Fruit fly (Drosophila melanogaster) whole organism, prepupa: ENCODE results near the gene CG31321.

Source experiments
- Blimp-1 ChIP-seq: fragments of 200-800 bp; sonication (Bioruptor generic); optimal IDR thresholded peaks from 3 replicates; lab custom pipeline; 2017; ENCODE audit warnings: missing biosample characterization, missing genetic modification characterization, mild to moderate bottlenecking, moderate library complexity, missing genetic modification reagents
- CG10669 ChIP-seq: fragments of 200-800 bp; sonication (Bioruptor generic); optimal IDR thresholded peaks from 3 replicates; lab custom pipeline; 2018; ENCODE audit warnings: missing biosample characterization, mild to moderate bottlenecking, missing genetic modification characterization, moderate library complexity
- CG11902 ChIP-seq: fragments of 200-800 bp; sonication (Bioruptor generic); optimal IDR thresholded peaks from 3 replicates; lab custom pipeline; 2016; ENCODE audit warnings: missing biosample characterization, missing genetic modification characterization
- CG16779 ChIP-seq: fragments of 200-800 bp; sonication (Bioruptor generic); optimal IDR thresholded peaks from 3 replicates; lab custom pipeline; 2017; ENCODE audit warnings: missing biosample characterization, mild to moderate bottlenecking, missing genetic modification characterization
- CG3032 ChIP-seq: fragments of 200-800 bp; optimal IDR thresholded peaks from 2 replicates; lab custom pipeline; 2019; ENCODE audit warnings: missing biosample characterization, mild to moderate bottlenecking, missing genetic modification characterization, moderate library complexity
- CG9139 ChIP-seq: fragments of 200-800 bp; sonication (Bioruptor generic); optimal IDR thresholded peaks from 3 replicates; lab custom pipeline; 2017; ENCODE audit warnings: missing biosample characterization, mild to moderate bottlenecking, missing genetic modification characterization
- Gug ChIP-seq: fragments of 200-800 bp; sonication (Bioruptor generic); IDR thresholded peaks from 2 replicates; pipeline ENCODE4 v1.3.6; 2022; ENCODE audit warnings: missing biosample characterization, missing genetic modification characterization
- Lpt ChIP-seq: fragments of 200-800 bp; sonication (Bioruptor generic); optimal IDR thresholded peaks from 3 replicates; lab custom pipeline; 2016; ENCODE audit warnings: missing biosample characterization, missing genetic modification characterization
- achi ChIP-seq: fragments of 200-800 bp; sonication (Bioruptor generic); optimal IDR thresholded peaks from 3 replicates; lab custom pipeline; 2016; ENCODE audit warnings: missing biosample characterization, missing genetic modification characterization
- cyc ChIP-seq: fragments of 200-800 bp; sonication (Bioruptor generic); optimal IDR thresholded peaks from 3 replicates; lab custom pipeline; 2016; ENCODE audit warnings: missing biosample characterization, missing genetic modification characterization
- fd59A ChIP-seq: fragments of 200-800 bp; sonication (Bioruptor generic); optimal IDR thresholded peaks from 2 replicates; lab custom pipeline; 2017; ENCODE audit warnings: missing biosample characterization, mild to moderate bottlenecking, missing genetic modification characterization, missing genetic modification reagents
- salr ChIP-seq, 2 experiments: fragments of 200-800 bp; sonication (Bioruptor generic); optimal IDR thresholded peaks; 3 replicates each; lab custom pipeline; 2016 to 2018; ENCODE audit warnings: missing biosample characterization in 2 of 2, missing genetic modification characterization in 2 of 2, mild to moderate bottlenecking in 1 of 2
- spab ChIP-seq: fragments of 200-800 bp; sonication (Bioruptor generic); optimal IDR thresholded peaks from 2 replicates; lab custom pipeline; 2017; ENCODE audit warnings: missing biosample characterization, mild to moderate bottlenecking, missing genetic modification characterization, missing genetic modification reagents
- svp ChIP-seq: fragments of 200-800 bp; sonication (Bioruptor generic); peaks from one replicate; lab custom pipeline; 2016; ENCODE audit warnings: missing biosample characterization, missing genetic modification characterization

DNA sequence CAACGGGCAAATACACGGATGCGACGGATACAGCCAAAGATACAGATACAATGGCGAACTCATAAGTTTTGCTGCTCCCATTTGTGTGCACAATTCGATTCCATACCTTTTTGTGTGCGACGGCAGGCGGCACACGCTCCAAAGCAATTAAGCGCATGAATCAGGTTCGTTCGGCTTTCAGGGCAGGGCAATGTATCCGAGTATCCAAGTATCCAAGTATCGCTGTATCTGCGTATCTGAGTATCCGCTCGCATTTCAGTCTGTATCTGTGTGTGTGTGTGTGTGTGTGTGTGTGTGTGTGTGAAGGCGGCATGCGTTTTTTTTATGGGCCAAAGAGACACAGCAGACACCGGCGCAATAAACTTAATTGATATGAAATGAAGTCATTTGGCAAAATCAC, 53.0 kb downstream of the CG31321 start:
- TF ChIP-seq CG11902 = no peak
- TF ChIP-seq cyc = no peak
- no peak for TF ChIP-seq CG10669 (GFP tag; lab: Kevin White, UChicago)
- no peak for TF ChIP-seq CG3032 (tag; lab: Kevin White, UChicago)
- TF ChIP-seq achi (GFP tag; lab: Kevin White, UChicago) = no peak
- TF ChIP-seq CG9139 (GFP tag; lab: Kevin White, UChicago) = no peak
- TF ChIP-seq Gug = no peak
- TF ChIP-seq CG16779 (tag; lab: Kevin White, UChicago) = no peak
- no peak for TF ChIP-seq salr (GFP tag; optimal IDR thresholded peaks at IDR 0.05; lab: Kevin White, UChicago)
- no peak for TF ChIP-seq Lpt (GFP tag; lab: Kevin White, UChicago)
- no peak for TF ChIP-seq svp (GFP tag; lab: Kevin White, UChicago)
- no peak for TF ChIP-seq spab (GFP tag; lab: Kevin White, UChicago)
- peak; percentile 9 for TF ChIP-seq Blimp-1
- TF ChIP-seq fd59A (GFP tag; lab: Kevin White, UChicago) = no peak
